Fruit fly (Drosophila melanogaster) whole organism, prepupa: Measurements from ENCODE around the gene Drsl3.
A peak's percentile ranks its signal among the peaks of the same experiment; 100 is the strongest.

ENCODE experiments used
- Blimp-1 ChIP-seq: fragments of 200-800 bp; sonication (Bioruptor generic); optimal IDR thresholded peaks from 3 replicates; lab custom pipeline; 2017; ENCODE audit warnings: missing biosample characterization, missing genetic modification characterization, mild to moderate bottlenecking, moderate library complexity, missing genetic modification reagents
- CG11294 ChIP-seq: fragments of 200-800 bp; sonication (Bioruptor generic); IDR thresholded peaks from 2 replicates; pipeline ENCODE4 v1.3.6; 2022; ENCODE audit warnings: missing biosample characterization, missing genetic modification characterization
- CG15336 ChIP-seq: fragments of 200-800 bp; sonication (Bioruptor generic); IDR thresholded peaks from 2 replicates; pipeline ENCODE4 v1.3.6; 2022; ENCODE audit warnings: missing biosample characterization, missing genetic modification characterization
- CG1621 ChIP-seq: fragments of 200-800 bp; sonication (Bioruptor generic); optimal IDR thresholded peaks from 3 replicates; lab custom pipeline; 2018; ENCODE audit warnings: missing biosample characterization, mild to moderate bottlenecking, missing genetic modification characterization
- CG16779 ChIP-seq: fragments of 200-800 bp; sonication (Bioruptor generic); optimal IDR thresholded peaks from 3 replicates; lab custom pipeline; 2017; ENCODE audit warnings: missing biosample characterization, mild to moderate bottlenecking, missing genetic modification characterization
- CG3032 ChIP-seq: fragments of 200-800 bp; optimal IDR thresholded peaks from 2 replicates; lab custom pipeline; 2019; ENCODE audit warnings: missing biosample characterization, mild to moderate bottlenecking, missing genetic modification characterization, moderate library complexity
- CG32006 ChIP-seq: fragments of 200-800 bp; sonication (Bioruptor generic); optimal IDR thresholded peaks from 3 replicates; lab custom pipeline; 2017; ENCODE audit warnings: missing biosample characterization, mild to moderate bottlenecking, missing genetic modification characterization
- CG34406 ChIP-seq: fragments of 200-800 bp; sonication (Bioruptor generic); optimal IDR thresholded peaks from 3 replicates; lab custom pipeline; 2016; ENCODE audit warnings: missing biosample characterization, missing genetic modification characterization
- CG4318 ChIP-seq: fragments of 200-800 bp; sonication (Bioruptor generic); optimal IDR thresholded peaks from 3 replicates; lab custom pipeline; 2017; ENCODE audit warnings: missing biosample characterization, mild to moderate bottlenecking, missing genetic modification characterization
- CG6163 ChIP-seq: fragments of 200-800 bp; sonication (Bioruptor generic); IDR thresholded peaks from 3 replicates; pipeline ENCODE4 v1.3.6; 2022; ENCODE audit warnings: missing biosample characterization, missing genetic modification characterization
- CG6276 ChIP-seq: fragments of 200-800 bp; sonication (Bioruptor generic); optimal IDR thresholded peaks from 2 replicates; lab custom pipeline; 2017; ENCODE audit warnings: missing biosample characterization, mild to moderate bottlenecking, missing genetic modification characterization
- CG6808 ChIP-seq: fragments of 200-800 bp; sonication (Bioruptor generic); optimal IDR thresholded peaks from 3 replicates; lab custom pipeline; 2017; ENCODE audit warnings: missing biosample characterization, missing genetic modification characterization, mild to moderate bottlenecking, moderate library complexity, missing genetic modification reagents
- CG6854 ChIP-seq: fragments of 200-800 bp; sonication (Bioruptor generic); optimal IDR thresholded peaks from 2 replicates; lab custom pipeline; 2017; ENCODE audit warnings: missing biosample characterization, mild to moderate bottlenecking, missing genetic modification characterization
- CG7368 ChIP-seq: fragments of 200-800 bp; sonication (Bioruptor generic); optimal IDR thresholded peaks from 3 replicates; lab custom pipeline; 2016; ENCODE audit warnings: missing biosample characterization, missing genetic modification characterization
- CG8119 ChIP-seq: fragments of 200-800 bp; sonication (Bioruptor generic); IDR thresholded peaks from 3 replicates; pipeline ENCODE4 v1.3.6; 2022; ENCODE audit warnings: missing biosample characterization, missing genetic modification characterization
- CG8319 ChIP-seq: fragments of 200-800 bp; sonication (Bioruptor generic); optimal IDR thresholded peaks from 3 replicates; lab custom pipeline; 2016; ENCODE audit warnings: missing biosample characterization, missing genetic modification characterization
- CG8632 ChIP-seq: fragments of 200-800 bp; sonication (Bioruptor generic); optimal IDR thresholded peaks from 3 replicates; lab custom pipeline; 2016; ENCODE audit warnings: missing biosample characterization, missing genetic modification characterization
- CG9139 ChIP-seq: fragments of 200-800 bp; sonication (Bioruptor generic); optimal IDR thresholded peaks from 3 replicates; lab custom pipeline; 2017; ENCODE audit warnings: missing biosample characterization, mild to moderate bottlenecking, missing genetic modification characterization
- Eip78C ChIP-seq: fragments of 200-800 bp; sonication (Bioruptor generic); peaks from one replicate; lab custom pipeline; 2016; ENCODE audit warnings: missing biosample characterization, missing genetic modification characterization
- Eip93F ChIP-seq: fragments of 200-800 bp; sonication (Bioruptor generic); optimal IDR thresholded peaks from 2 replicates; lab custom pipeline; 2016; ENCODE audit warnings: missing biosample characterization, mild to moderate bottlenecking, missing genetic modification characterization
- Ets21C ChIP-seq: fragments of 200-800 bp; sonication (Bioruptor generic); optimal IDR thresholded peaks from 3 replicates; lab custom pipeline; 2016; ENCODE audit warnings: missing biosample characterization, missing genetic modification characterization
- Ets96B ChIP-seq: fragments of 200-800 bp; optimal IDR thresholded peaks from 2 replicates; lab custom pipeline; 2019; ENCODE audit warnings: missing biosample characterization, mild to moderate bottlenecking, missing genetic modification characterization, moderate library complexity
- Gug ChIP-seq: fragments of 200-800 bp; sonication (Bioruptor generic); IDR thresholded peaks from 2 replicates; pipeline ENCODE4 v1.3.6; 2022; ENCODE audit warnings: missing biosample characterization, missing genetic modification characterization
- Met ChIP-seq: fragments of 200-800 bp; sonication (Bioruptor generic); optimal IDR thresholded peaks from 3 replicates; lab custom pipeline; 2016; ENCODE audit warnings: missing biosample characterization, missing genetic modification characterization
- OdsH ChIP-seq: fragments of 200-800 bp; sonication (Bioruptor generic); optimal IDR thresholded peaks from 3 replicates; lab custom pipeline; 2016; ENCODE audit warnings: missing biosample characterization, missing genetic modification characterization
- Smox ChIP-seq: fragments of 200-800 bp; sonication (Bioruptor generic); optimal IDR thresholded peaks from 3 replicates; lab custom pipeline; 2016; ENCODE audit warnings: missing biosample characterization, missing genetic modification characterization
- Sox14 ChIP-seq: fragments of 200-800 bp; sonication (Bioruptor generic); optimal IDR thresholded peaks from 3 replicates; lab custom pipeline; 2016; ENCODE audit warnings: missing biosample characterization, missing genetic modification characterization
- Sox15 ChIP-seq: fragments of 200-800 bp; sonication (Bioruptor generic); optimal IDR thresholded peaks from 3 replicates; lab custom pipeline; 2016; ENCODE audit warnings: missing biosample characterization, missing genetic modification characterization
- achi ChIP-seq: fragments of 200-800 bp; sonication (Bioruptor generic); optimal IDR thresholded peaks from 3 replicates; lab custom pipeline; 2016; ENCODE audit warnings: missing biosample characterization, missing genetic modification characterization
- acj6 ChIP-seq: fragments of 200-800 bp; sonication (Bioruptor generic); optimal IDR thresholded peaks from 3 replicates; lab custom pipeline; 2016; ENCODE audit warnings: missing biosample characterization, missing genetic modification characterization
- cyc ChIP-seq: fragments of 200-800 bp; sonication (Bioruptor generic); optimal IDR thresholded peaks from 3 replicates; lab custom pipeline; 2016; ENCODE audit warnings: missing biosample characterization, missing genetic modification characterization
- dac ChIP-seq: fragments of 200-800 bp; sonication (Bioruptor generic); optimal IDR thresholded peaks from 2 replicates; lab custom pipeline; 2017; ENCODE audit warnings: missing biosample characterization, mild to moderate bottlenecking, missing genetic modification characterization
- eg ChIP-seq: fragments of 200-800 bp; sonication (Bioruptor generic); IDR thresholded peaks from 3 replicates; pipeline ENCODE4 v1.3.6; 2022; ENCODE audit warnings: missing biosample characterization, missing genetic modification characterization
- esn ChIP-seq: fragments of 200-800 bp; sonication (Bioruptor generic); optimal IDR thresholded peaks from 2 replicates; lab custom pipeline; 2016; ENCODE audit warnings: missing biosample characterization, mild to moderate bottlenecking, missing genetic modification characterization, moderate library complexity
- fd59A ChIP-seq: fragments of 200-800 bp; sonication (Bioruptor generic); optimal IDR thresholded peaks from 2 replicates; lab custom pipeline; 2017; ENCODE audit warnings: missing biosample characterization, mild to moderate bottlenecking, missing genetic modification characterization, missing genetic modification reagents
- fd85E ChIP-seq: fragments of 200-800 bp; sonication (Bioruptor generic); optimal IDR thresholded peaks from 3 replicates; lab custom pipeline; 2016; ENCODE audit warnings: missing biosample characterization, missing genetic modification characterization
- fkh ChIP-seq: fragments of 200-800 bp; sonication (Bioruptor generic); optimal IDR thresholded peaks from 3 replicates; lab custom pipeline; 2017; ENCODE audit warnings: missing biosample characterization, mild to moderate bottlenecking, missing genetic modification characterization, moderate library complexity
- lz ChIP-seq: fragments of 200-800 bp; sonication (Bioruptor generic); optimal IDR thresholded peaks from 3 replicates; lab custom pipeline; 2016; ENCODE audit warnings: missing biosample characterization, missing genetic modification characterization
- net ChIP-seq: fragments of 200-800 bp; sonication (Bioruptor generic); optimal IDR thresholded peaks from 3 replicates; lab custom pipeline; 2016; ENCODE audit warnings: missing biosample characterization, missing genetic modification characterization
- salr ChIP-seq, 2 experiments: fragments of 200-800 bp; sonication (Bioruptor generic); optimal IDR thresholded peaks; 3 replicates each; lab custom pipeline; 2016 to 2018; ENCODE audit warnings: missing biosample characterization in 2 of 2, missing genetic modification characterization in 2 of 2, mild to moderate bottlenecking in 1 of 2
- spab ChIP-seq: fragments of 200-800 bp; sonication (Bioruptor generic); optimal IDR thresholded peaks from 2 replicates; lab custom pipeline; 2017; ENCODE audit warnings: missing biosample characterization, mild to moderate bottlenecking, missing genetic modification characterization, missing genetic modification reagents
- ss ChIP-seq, 2 experiments: fragments of 200-800 bp; sonication (Bioruptor generic); optimal IDR thresholded peaks; 2 replicates in 1 of 2; 3 replicates in 1 of 2; lab custom pipeline; 2017 to 2018; ENCODE audit warnings: mild to moderate bottlenecking in 2 of 2, missing biosample characterization in 2 of 2, missing genetic modification characterization in 2 of 2, moderate library complexity in 1 of 2
- svp ChIP-seq: fragments of 200-800 bp; sonication (Bioruptor generic); peaks from one replicate; lab custom pipeline; 2016; ENCODE audit warnings: missing biosample characterization, missing genetic modification characterization
- topi ChIP-seq: fragments of 200-800 bp; sonication (Bioruptor generic); optimal IDR thresholded peaks from 3 replicates; lab custom pipeline; 2016; ENCODE audit warnings: missing biosample characterization, missing genetic modification characterization
- vri ChIP-seq: fragments of 200-800 bp; sonication (Bioruptor generic); optimal IDR thresholded peaks from 3 replicates; lab custom pipeline; 2016; ENCODE audit warnings: missing biosample characterization, mild to moderate bottlenecking, missing genetic modification characterization

The Drsl3 gene

dm6 chr3L:3335688-3336087 is 20.9 kb downstream of the Drsl3 start, which contains the start of gene Drsl1:
Drsl1 (minus strand) TSS chr3L:3335788.
- TF ChIP-seq lz (GFP tag; lab: Kevin White, UChicago): no peak
- TF ChIP-seq svp (GFP tag; lab: Kevin White, UChicago): no peak
- no peak for TF ChIP-seq Smox (GFP tag; lab: Kevin White, UChicago)
- TF ChIP-seq esn: no peak
- TF ChIP-seq achi (GFP tag; lab: Kevin White, UChicago): no peak

DNA sequence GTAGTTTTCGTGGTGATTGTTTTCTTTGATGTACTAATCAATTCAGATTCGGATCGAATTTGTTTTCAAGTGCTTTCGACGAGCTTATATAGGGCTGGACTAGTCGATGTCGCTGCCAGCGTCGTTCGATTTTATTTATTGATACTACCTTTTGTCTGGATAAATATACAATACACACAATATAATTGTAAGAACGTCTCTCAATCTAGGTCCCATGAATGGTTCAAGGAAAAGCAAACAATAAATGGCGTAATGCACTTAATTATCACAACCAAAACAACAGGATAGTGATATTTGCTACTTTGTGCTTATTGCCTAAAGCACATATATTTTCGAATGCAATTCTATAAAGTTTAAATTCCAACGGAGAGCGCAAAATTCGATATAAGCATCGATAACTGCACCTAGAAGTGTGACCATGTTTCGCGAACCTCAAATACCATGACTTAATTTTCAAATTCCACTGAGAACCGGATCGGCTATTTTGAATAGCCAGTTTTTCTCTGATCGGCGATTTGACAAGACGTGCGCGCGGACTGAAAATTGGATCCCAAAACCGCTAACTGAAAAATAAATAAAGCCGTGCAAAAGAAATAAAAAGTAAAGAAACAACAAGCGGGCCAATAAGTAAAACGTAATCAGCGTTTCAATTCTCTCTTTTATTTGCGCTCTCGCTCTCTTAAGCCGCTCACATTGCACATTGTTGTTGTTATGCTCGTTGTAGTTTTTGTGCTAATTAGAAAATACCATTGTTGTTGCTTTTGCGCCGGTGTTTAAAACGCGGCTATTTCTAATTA is 21.8 kb downstream of the Drsl3 start, which contains the start of the genes Drsl6 and kst:
TSS of gene Drsl6 (minus strand) at position 51 of the 797 bp plus-strand sequence.
TSS of gene kst (plus strand) at position 493 of the 797 bp plus-strand sequence.
- TF ChIP-seq cyc (GFP tag; lab: Kevin White, UChicago): no peak
- peak; percentile 8 for TF ChIP-seq topi (GFP tag; lab: Kevin White, UChicago)
- TF ChIP-seq spab (GFP tag; lab: Kevin White, UChicago): no peak
- no peak; the same call in 1 of the 2 replicates for TF ChIP-seq CG11294
- no peak for TF ChIP-seq fd59A (GFP tag; lab: Kevin White, UChicago)
- TF ChIP-seq Sox14 (GFP tag; lab: Kevin White, UChicago): peak; percentile 14
- no peak for TF ChIP-seq Sox15 (GFP tag; lab: Kevin White, UChicago)
- peak; percentile 35 for TF ChIP-seq esn
- TF ChIP-seq CG8319 (GFP tag; lab: Kevin White, UChicago): no peak
- no peak for TF ChIP-seq fd85E (GFP tag; lab: Kevin White, UChicago)
- no peak for TF ChIP-seq CG34406 (GFP tag; lab: Kevin White, UChicago)
- no peak for TF ChIP-seq CG6854 (GFP tag; lab: Kevin White, UChicago)
- peak; percentile 50 for TF ChIP-seq CG15336 (GFP tag; lab: Robert Waterston, UW)
- no peak for TF ChIP-seq CG16779 (tag; lab: Kevin White, UChicago)
- TF ChIP-seq Gug (GFP tag; lab: Robert Waterston, UW): no peak
- TF ChIP-seq Ets21C (GFP tag; lab: Kevin White, UChicago): no peak
- TF ChIP-seq ss (GFP tag; optimal IDR thresholded peaks at IDR 0.05; lab: Kevin White, UChicago): peak; percentile 54
- TF ChIP-seq CG4318 (GFP tag; lab: Kevin White, UChicago): no peak
- TF ChIP-seq CG8119: peak; percentile 44; the same call in 2 of the 3 replicates
- peak in 1 of 2 experiments; percentile 14 for TF ChIP-seq salr (GFP tag; optimal IDR thresholded peaks at IDR 0.05; lab: Kevin White, UChicago)
- peak; percentile 56 for TF ChIP-seq Eip78C (GFP tag; lab: Kevin White, UChicago)
- no peak for TF ChIP-seq lz (GFP tag; lab: Kevin White, UChicago)
- TF ChIP-seq Ets96B: no peak
- no peak for TF ChIP-seq Smox (GFP tag; lab: Kevin White, UChicago)
- peak; percentile 74 for TF ChIP-seq CG6163 (GFP tag; lab: Robert Waterston, UW)
- TF ChIP-seq CG6808 (GFP tag; lab: Kevin White, UChicago): peak; percentile 28
- TF ChIP-seq CG3032 (tag; lab: Kevin White, UChicago): peak; percentile 53
- no peak for TF ChIP-seq acj6 (GFP tag; lab: Kevin White, UChicago)
- no peak for TF ChIP-seq CG7368 (GFP tag; lab: Kevin White, UChicago)
- no peak for TF ChIP-seq net (GFP tag; lab: Kevin White, UChicago)
- no peak for TF ChIP-seq Blimp-1 (GFP tag; lab: Kevin White, UChicago)
- TF ChIP-seq CG8632 (GFP tag; lab: Kevin White, UChicago): no peak
- TF ChIP-seq CG6276: no peak
- no peak for TF ChIP-seq CG32006 (GFP tag; lab: Kevin White, UChicago)
- peak; percentile 75 for TF ChIP-seq CG1621 (tag; lab: Kevin White, UChicago)
- TF ChIP-seq eg (GFP tag; lab: Robert Waterston, UW): peak; percentile 85
- TF ChIP-seq fkh (GFP tag; lab: Kevin White, UChicago): peak; percentile 92
- TF ChIP-seq vri (GFP tag; lab: Kevin White, UChicago): peak; percentile 62
- TF ChIP-seq svp (GFP tag; lab: Kevin White, UChicago): no peak
- TF ChIP-seq CG9139: peak; percentile 11
- no peak for TF ChIP-seq OdsH
- TF ChIP-seq Eip93F (GFP tag; lab: Kevin White, UChicago): no peak
- TF ChIP-seq dac: no peak
- no peak for TF ChIP-seq achi (GFP tag; lab: Kevin White, UChicago)
- no peak for TF ChIP-seq Met (GFP tag; lab: Kevin White, UChicago)
